Fruit fly (Drosophila melanogaster): ENCODE measurements around the gene nub.

DNA sequence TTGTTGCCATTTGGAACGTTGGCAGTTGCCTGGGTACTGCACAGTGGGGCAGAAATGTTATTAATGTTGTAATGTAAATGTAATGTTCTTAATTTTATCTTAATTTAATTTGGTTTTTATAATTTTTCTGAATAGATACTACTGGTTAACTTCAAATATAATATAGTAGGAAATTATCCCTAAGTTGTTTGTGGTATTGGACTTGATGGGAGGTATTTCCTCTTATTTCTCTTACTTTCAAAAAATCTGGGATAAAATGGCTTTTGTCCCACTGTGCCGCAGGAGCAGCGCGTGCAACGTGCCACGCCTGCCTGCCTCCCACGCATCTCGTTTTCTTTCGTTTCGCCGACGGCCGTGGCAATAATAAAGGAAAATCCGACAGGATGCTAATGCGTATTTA lies 38.5 kb upstream of the nub start:
- TF ChIP-seq Optix (GFP tag; IDR thresholded peaks at IDR 0.05) = no peak
- TF ChIP-seq sima (GFP tag; optimal IDR thresholded peaks at IDR 0.05) = no peak
- TF ChIP-seq CG2199 (GFP tag; IDR thresholded peaks at IDR 0.05) = no peak
- TF ChIP-seq Pdp1 (GFP tag; optimal IDR thresholded peaks at IDR 0.05) = no peak
- no peak for TF ChIP-seq dmrt11E (tag; optimal IDR thresholded peaks at IDR 0.05)
- no peak for TF ChIP-seq nau (GFP tag; optimal IDR thresholded peaks at IDR 0.05)
- no peak for TF ChIP-seq fd3F (GFP tag; optimal IDR thresholded peaks at IDR 0.05)
